Fruit fly (Drosophila melanogaster) whole organism, embryonic: ENCODE results near the gene Kyat.

Source experiments
- BtbVII ChIP-seq: fragments of 200-800 bp; sonication (Bioruptor generic); optimal IDR thresholded peaks from 3 replicates; lab custom pipeline; 2017; ENCODE audit warnings: missing biosample characterization, mild to moderate bottlenecking, missing genetic modification characterization
- CG10431 ChIP-seq: fragments of 200-800 bp; sonication (Bioruptor generic); optimal IDR thresholded peaks from 3 replicates; lab custom pipeline; 2018; ENCODE audit warnings: missing biosample characterization, mild to moderate bottlenecking, missing genetic modification characterization
- CG10462 ChIP-seq: fragments of 200-800 bp; sonication (Bioruptor generic); optimal IDR thresholded peaks from 2 replicates; lab custom pipeline; 2016; ENCODE audit warnings: missing biosample characterization, missing genetic modification characterization
- CG10654 ChIP-seq: fragments of 200-800 bp; sonication (Bioruptor generic); optimal IDR thresholded peaks from 2 replicates; lab custom pipeline; 2016; ENCODE audit warnings: missing biosample characterization, missing genetic modification characterization
- CG10979 ChIP-seq: fragments of 200-800 bp; sonication (Bioruptor generic); optimal IDR thresholded peaks from 2 replicates; lab custom pipeline; 2018; ENCODE audit warnings: missing biosample characterization, mild to moderate bottlenecking, missing genetic modification characterization, moderate library complexity
- CG11456 ChIP-seq: fragments of 200-800 bp; sonication (Bioruptor generic); IDR thresholded peaks from 3 replicates; pipeline ENCODE4 v1.3.6; 2022; ENCODE audit warnings: missing biosample characterization, missing genetic modification characterization
- CG12104 ChIP-seq: fragments of 200-800 bp; sonication (Bioruptor generic); optimal IDR thresholded peaks from 3 replicates; lab custom pipeline; 2016; ENCODE audit warnings: missing biosample characterization, missing genetic modification characterization
- CG12659 ChIP-seq: fragments of 200-800 bp; sonication (Bioruptor generic); optimal IDR thresholded peaks from 3 replicates; lab custom pipeline; 2017; ENCODE audit warnings: mild to moderate bottlenecking, missing biosample characterization, missing genetic modification reagents, missing genetic modification characterization
- CG13894 ChIP-seq: fragments of 200-800 bp; sonication (Bioruptor generic); optimal IDR thresholded peaks from 3 replicates; lab custom pipeline; 2018; ENCODE audit warnings: missing biosample characterization, mild to moderate bottlenecking, missing genetic modification characterization, moderate library complexity
- CG15601 ChIP-seq: fragments of 200-800 bp; sonication (Bioruptor generic); optimal IDR thresholded peaks from 3 replicates; lab custom pipeline; 2019; ENCODE audit warnings: missing biosample characterization, mild to moderate bottlenecking, missing genetic modification characterization, moderate library complexity
- CG1602 ChIP-seq: fragments of 200-800 bp; sonication (Bioruptor generic); optimal IDR thresholded peaks from 3 replicates; lab custom pipeline; 2016; ENCODE audit warnings: missing biosample characterization, missing genetic modification characterization
- CG1603 ChIP-seq: fragments of 200-800 bp; sonication (Bioruptor generic); optimal IDR thresholded peaks from 2 replicates; lab custom pipeline; 2019; ENCODE audit warnings: missing biosample characterization, mild to moderate bottlenecking, missing genetic modification characterization, moderate library complexity
- CG31388 ChIP-seq: fragments of 200-800 bp; sonication (Bioruptor generic); optimal IDR thresholded peaks from 2 replicates; lab custom pipeline; 2016; ENCODE audit warnings: missing biosample characterization, missing genetic modification characterization
- CG34422 ChIP-seq: fragments of 200-800 bp; sonication (Bioruptor generic); IDR thresholded peaks from 3 replicates; pipeline ENCODE4 v1.3.6; 2022; ENCODE audit warnings: missing biosample characterization, missing genetic modification characterization
- CG3847 ChIP-seq: fragments of 200-800 bp; sonication (Bioruptor generic); IDR thresholded peaks from 2 replicates; pipeline ENCODE4 v1.3.6; 2022; ENCODE audit warnings: missing biosample characterization, missing genetic modification characterization
- CG5245 ChIP-seq: fragments of 200-800 bp; sonication (Bioruptor generic); optimal IDR thresholded peaks from 3 replicates; lab custom pipeline; 2016; ENCODE audit warnings: missing biosample characterization, missing genetic modification characterization
- CG7786 ChIP-seq: fragments of 200-800 bp; sonication (Bioruptor generic); optimal IDR thresholded peaks from 2 replicates; lab custom pipeline; 2016; ENCODE audit warnings: missing biosample characterization, missing genetic modification characterization
- CG8089 ChIP-seq: fragments of 200-800 bp; sonication (Bioruptor generic); optimal IDR thresholded peaks from 3 replicates; lab custom pipeline; 2016; ENCODE audit warnings: missing biosample characterization, missing genetic modification characterization
- CG9797 ChIP-seq: fragments of 200-800 bp; sonication (Bioruptor generic); optimal IDR thresholded peaks from 3 replicates; lab custom pipeline; 2018; ENCODE audit warnings: missing biosample characterization, mild to moderate bottlenecking, missing genetic modification characterization
- CkIIα-i1 ChIP-seq: fragments of 200-800 bp; sonication (Bioruptor generic); IDR thresholded peaks from 2 replicates; pipeline ENCODE4 v1.3.6; 2022; ENCODE audit warnings: missing biosample characterization, missing genetic modification characterization
- Elba2 ChIP-seq: fragments of 200-800 bp; sonication (Bioruptor generic); optimal IDR thresholded peaks from 3 replicates; lab custom pipeline; 2016; ENCODE audit warnings: missing biosample characterization, missing genetic modification characterization
- Fer1 ChIP-seq: fragments of 200-800 bp; sonication (Bioruptor generic); optimal IDR thresholded peaks from 2 replicates; lab custom pipeline; 2017; ENCODE audit warnings: missing biosample characterization, mild to moderate bottlenecking, missing genetic modification characterization
- HLH3B ChIP-seq: fragments of 200-800 bp; sonication (Bioruptor generic); IDR thresholded peaks from 2 replicates; pipeline ENCODE4 v1.3.6; 2022; ENCODE audit warnings: missing biosample characterization, missing genetic modification characterization
- HLH4C ChIP-seq: fragments of 200-800 bp; sonication (Bioruptor generic); IDR thresholded peaks from 3 replicates; pipeline ENCODE4 v1.3.6; 2022; ENCODE audit warnings: missing biosample characterization, missing genetic modification characterization; ENCODE audit not compliant: partially characterized antibody
- Jarid2 ChIP-seq: fragments of 200-800 bp; sonication (Bioruptor generic); optimal IDR thresholded peaks from 3 replicates; lab custom pipeline; 2017; ENCODE audit warnings: mild to moderate bottlenecking, missing biosample characterization, missing genetic modification reagents, missing genetic modification characterization
- Oaz ChIP-seq: fragments of 200-800 bp; sonication (Bioruptor generic); IDR thresholded peaks from 2 replicates; pipeline ENCODE4 v1.3.6; 2022; ENCODE audit warnings: missing biosample characterization, missing genetic modification characterization
- Rx ChIP-seq: fragments of 200-800 bp; sonication (Bioruptor generic); IDR thresholded peaks from 2 replicates; pipeline ENCODE4 v1.3.6; 2022; ENCODE audit warnings: missing biosample characterization, missing genetic modification characterization
- Sin3A ChIP-seq: fragments of >200 bp; optimal IDR thresholded peaks from 2 replicates; lab custom pipeline; 2018
- TFAM ChIP-seq: fragments of 200-800 bp; sonication (Bioruptor generic); optimal IDR thresholded peaks from 2 replicates; lab custom pipeline; 2017; ENCODE audit warnings: missing biosample characterization, missing genetic modification characterization, inconsistent platforms
- al ChIP-seq: fragments of 200-800 bp; sonication (Bioruptor generic); IDR thresholded peaks from 2 replicates; pipeline ENCODE4 v1.3.6; 2022; ENCODE audit warnings: missing biosample characterization, missing genetic modification characterization
- ap ChIP-seq: fragments of 200-800 bp; sonication (Bioruptor generic); IDR thresholded peaks from 2 replicates; pipeline ENCODE4 v1.3.6; 2022; ENCODE audit warnings: missing biosample characterization, missing genetic modification characterization
- cad ChIP-seq: fragments of >200 bp; optimal IDR thresholded peaks from 2 replicates; lab custom pipeline; 2017; ENCODE audit warnings: missing biosample characterization, missing genetic modification characterization
- danr ChIP-seq: fragments of 200-800 bp; sonication (Bioruptor generic); IDR thresholded peaks from 2 replicates; pipeline ENCODE4 v1.3.6; 2022; ENCODE audit warnings: missing biosample characterization, missing genetic modification characterization
- dmrt99B ChIP-seq: fragments of 200-800 bp; sonication (Bioruptor generic); optimal IDR thresholded peaks from 2 replicates; lab custom pipeline; 2018; ENCODE audit warnings: missing biosample characterization, mild to moderate bottlenecking, missing genetic modification characterization, moderate library complexity
- eyg ChIP-seq: fragments of 200-800 bp; sonication (Bioruptor generic); optimal IDR thresholded peaks from 3 replicates; lab custom pipeline; 2016; ENCODE audit warnings: missing biosample characterization, missing genetic modification characterization
- grn ChIP-seq: fragments of 200-800 bp; sonication (Bioruptor generic); optimal IDR thresholded peaks from 3 replicates; lab custom pipeline; 2017; ENCODE audit warnings: missing biosample characterization, missing genetic modification characterization
- h ChIP-seq: fragments of >200 bp; optimal IDR thresholded peaks from 2 replicates; lab custom pipeline; 2017
- rib ChIP-seq: fragments of 200-800 bp; sonication (Bioruptor generic); IDR thresholded peaks from 2 replicates; pipeline ENCODE4 v1.3.6; 2022; ENCODE audit warnings: missing biosample characterization, missing genetic modification characterization
- schlank ChIP-seq: fragments of 200-800 bp; sonication (Bioruptor generic); optimal IDR thresholded peaks from 2 replicates; lab custom pipeline; 2018; ENCODE audit warnings: missing biosample characterization, mild to moderate bottlenecking, missing genetic modification characterization
- slbo ChIP-seq: fragments of 200-800 bp; sonication (Bioruptor generic); IDR thresholded peaks from 2 replicates; pipeline ENCODE4 v1.3.6; 2022; ENCODE audit warnings: missing biosample characterization, missing genetic modification characterization
- slou ChIP-seq: fragments of 200-800 bp; sonication (Bioruptor generic); optimal IDR thresholded peaks from 3 replicates; lab custom pipeline; 2016; ENCODE audit warnings: missing biosample characterization, missing genetic modification characterization
- sob ChIP-seq: fragments of 200-800 bp; sonication (Bioruptor generic); IDR thresholded peaks from 2 replicates; pipeline ENCODE4 v1.3.6; 2022; ENCODE audit warnings: missing biosample characterization, missing genetic modification characterization
- tap ChIP-seq: fragments of 200-800 bp; optimal IDR thresholded peaks from 3 replicates; lab custom pipeline; 2019; ENCODE audit warnings: missing biosample characterization, mild to moderate bottlenecking, missing genetic modification characterization, moderate library complexity
- toy ChIP-seq: fragments of 200-800 bp; sonication (Bioruptor generic); IDR thresholded peaks from 2 replicates; pipeline ENCODE4 v1.3.6; 2022; ENCODE audit warnings: missing biosample characterization, missing genetic modification characterization
- tx ChIP-seq: fragments of 200-800 bp; sonication (Bioruptor generic); optimal IDR thresholded peaks from 2 replicates; lab custom pipeline; 2016; ENCODE audit warnings: missing biosample characterization, missing genetic modification characterization
- unc-4 ChIP-seq: fragments of 200-800 bp; sonication (Bioruptor generic); IDR thresholded peaks from 2 replicates; pipeline ENCODE4 v1.3.6; 2022; ENCODE audit warnings: missing biosample characterization, missing genetic modification characterization; ENCODE audit not compliant: partially characterized antibody
- unpg ChIP-seq: fragments of 200-800 bp; sonication (Bioruptor generic); optimal IDR thresholded peaks from 3 replicates; lab custom pipeline; 2018; ENCODE audit warnings: missing biosample characterization, mild to moderate bottlenecking, missing genetic modification characterization, moderate library complexity
- usp ChIP-seq: fragments of >200 bp; optimal IDR thresholded peaks from 2 replicates; lab custom pipeline; 2017; ENCODE audit warnings: missing biosample characterization, missing genetic modification characterization
- vvl ChIP-seq: fragments of 200-800 bp; sonication (Bioruptor generic); IDR thresholded peaks from 2 replicates; pipeline ENCODE4 v1.3.6; 2022; ENCODE audit warnings: missing biosample characterization, missing genetic modification characterization
- zen2 ChIP-seq: fragments of 200-800 bp; sonication (Bioruptor generic); IDR thresholded peaks from 3 replicates; pipeline ENCODE4 v1.3.6; 2022; ENCODE audit warnings: missing biosample characterization, missing genetic modification characterization; ENCODE audit not compliant: partially characterized antibody

The Kyat gene

dm6 chr3R:11778012-11778865 is 44.1 kb downstream of the Kyat start (continued):
- TF ChIP-seq Fer1: peak; percentile 57
- TF ChIP-seq unc-4 (GFP tag; lab: Robert Waterston, UW): 0 out of 2 replicates have a peak, but pooled peaks have one; percentile 27
- TF ChIP-seq CG13894 (tag; lab: Kevin White, UChicago): peak; percentile 81
- TF ChIP-seq CG34422 (GFP tag; lab: Robert Waterston, UW): peak; percentile 84; the same call in 2 of the 3 replicates
- TF ChIP-seq slbo (GFP tag; lab: Robert Waterston, UW): peak; percentile 73
- TF ChIP-seq CG10654: peak; percentile 43
- TF ChIP-seq HLH3B: no peak
- peak; percentile 78; the same call in 1 of the 2 replicates for TF ChIP-seq rib (GFP tag; lab: Robert Waterston, UW)
- no peak for TF ChIP-seq zen2 (GFP tag; lab: Robert Waterston, UW)
- 0 out of 2 replicates have a peak, but pooled peaks have one; percentile 26 for TF ChIP-seq vvl (GFP tag; lab: Robert Waterston, UW)
- TF ChIP-seq CG10979: peak; percentile 54
- TF ChIP-seq CG7786: no peak
- TF ChIP-seq CG31388 (GFP tag; lab: Kevin White, UChicago): no peak
- peak; percentile 12 for TF ChIP-seq tx (GFP tag; lab: Kevin White, UChicago)
- peak; percentile 18 for TF ChIP-seq slou (GFP tag; lab: Kevin White, UChicago)
- TF ChIP-seq h (lab: Kevin White, UChicago): no peak
- no peak for TF ChIP-seq Oaz (GFP tag; lab: Robert Waterston, UW)
- peak; percentile 61 for TF ChIP-seq BtbVII
- no peak for TF ChIP-seq CG9797 (GFP tag; lab: Kevin White, UChicago)
- peak; percentile 48 for TF ChIP-seq danr (GFP tag; lab: Robert Waterston, UW)
- no peak for TF ChIP-seq Elba2 (GFP tag; lab: Kevin White, UChicago)
- TF ChIP-seq Sin3A (lab: Kevin White, UChicago): no peak
- TF ChIP-seq CG15601 (tag; lab: Kevin White, UChicago): peak; percentile 80
- peak; percentile 68 for TF ChIP-seq CG1603 (tag; lab: Kevin White, UChicago)
- no peak for TF ChIP-seq schlank
- TF ChIP-seq grn: no peak
- TF ChIP-seq CkIIα-i1 (GFP tag; lab: Robert Waterston, UW): no peak
- TF ChIP-seq tap: peak; percentile 16
- TF ChIP-seq ap (GFP tag; lab: Robert Waterston, UW): no peak
- peak; percentile 58 for TF ChIP-seq CG1602 (GFP tag; lab: Kevin White, UChicago)
- TF ChIP-seq sob: peak; percentile 49; the same call in 1 of the 2 replicates
- TF ChIP-seq usp (GFP tag; lab: Kevin White, UChicago): no peak
- no peak for TF ChIP-seq cad (GFP tag; lab: Kevin White, UChicago)
- no peak for TF ChIP-seq unpg (GFP tag; lab: Kevin White, UChicago)
- peak; percentile 6 for TF ChIP-seq eyg (GFP tag; lab: Kevin White, UChicago)
- peak; percentile 71; the same call in 2 of the 3 replicates for TF ChIP-seq CG11456 (GFP tag; lab: Robert Waterston, UW)
- TF ChIP-seq CG10462: peak; percentile 55
- TF ChIP-seq HLH4C: peak; percentile 47; the same call in 1 of the 3 replicates
- TF ChIP-seq Jarid2: peak; percentile 95
- no peak for TF ChIP-seq Rx (GFP tag; lab: Robert Waterston, UW)
- TF ChIP-seq CG5245 (GFP tag; lab: Kevin White, UChicago): no peak
- peak; percentile 65 for TF ChIP-seq dmrt99B
- peak; percentile 83 for TF ChIP-seq CG12104
- TF ChIP-seq TFAM (GFP tag; lab: Kevin White, UChicago): no peak
- TF ChIP-seq CG12659 (GFP tag; lab: Kevin White, UChicago): peak; percentile 77
- peak; percentile 43 for TF ChIP-seq CG8089
- TF ChIP-seq al: peak; percentile 33; the same call in 1 of the 2 replicates
- TF ChIP-seq CG3847 (GFP tag; lab: Robert Waterston, UW): 0 out of 2 replicates have a peak, but pooled peaks have one; percentile 12
- no peak for TF ChIP-seq toy (GFP tag; lab: Robert Waterston, UW)
- peak; percentile 75 for TF ChIP-seq CG10431 (GFP tag; lab: Kevin White, UChicago)
